Worm (Caenorhabditis elegans): ENCODE data around the gene fbxa-172.
A peak's percentile ranks its signal among the peaks of the same experiment; 100 is the strongest.

The fbxa-172 gene

DNA sequence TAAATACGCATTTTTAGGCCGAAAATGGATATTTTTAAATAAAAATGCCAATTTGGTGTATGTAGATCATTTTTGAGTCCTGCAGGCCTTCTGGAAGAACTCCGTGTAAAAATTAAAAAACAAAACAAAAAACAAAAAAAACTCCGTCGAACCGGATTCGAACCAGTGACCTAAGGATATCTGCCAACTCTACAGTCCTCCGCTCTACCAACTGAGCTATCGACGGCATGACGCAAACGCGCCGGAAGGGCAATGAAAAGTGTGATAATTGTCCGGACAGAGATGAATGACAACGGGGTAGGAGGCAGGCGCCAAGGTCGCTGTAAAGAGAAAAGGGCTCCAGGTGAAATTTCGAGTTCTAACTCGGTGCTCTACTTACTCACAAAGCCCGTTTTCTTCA lies 16.7 kb upstream of the fbxa-172 start (continued):
- TF ChIP-seq hlh-11 (tag; optimal IDR thresholded peaks at IDR 0.05) (no peak), F26F4.8 (GFP tag; conservative IDR thresholded peaks at IDR 0.05) (0 out of 2 replicates have a peak, but pooled peaks have one; percentile 24), gei-8 (GFP tag; optimal IDR thresholded peaks at IDR 0.05) (no peak), hmg-1.1 (GFP tag; IDR thresholded peaks at IDR 0.05) (no peak), ztf-11 (tag; optimal IDR thresholded peaks at IDR 0.05) (no peak), vab-7 (GFP tag; IDR thresholded peaks at IDR 0.05) (no peak), duxl-1 (tag; optimal IDR thresholded peaks at IDR 0.05; ENCODE audit: poor library complexity) (peak; percentile 65), ctbp-1 (GFP tag; IDR thresholded peaks at IDR 0.05) (no peak), lin-39 (tag; optimal IDR thresholded peaks at IDR 0.05) (no peak), dpl-1 (GFP tag; optimal IDR thresholded peaks at IDR 0.05) (no peak), egl-43 (GFP tag; IDR thresholded peaks at IDR 0.05) (peak; percentile 75), nhr-25 (tag; optimal IDR thresholded peaks at IDR 0.05; ENCODE audit: borderline replicate concordance, insufficient read depth) (no peak), nhr-76 (tag; optimal IDR thresholded peaks at IDR 0.05) (no peak), T26A8.4 (GFP tag; IDR thresholded peaks at IDR 0.05) (no peak), mxl-3 (GFP tag; optimal IDR thresholded peaks at IDR 0.05) (no peak), nhr-237 (tag; optimal IDR thresholded peaks at IDR 0.05) (no peak), skn-1 (tag; optimal IDR thresholded peaks at IDR 0.05) (no peak), zip-11 (GFP tag; IDR thresholded peaks at IDR 0.05) (no peak), sdz-12 (GFP tag; optimal IDR thresholded peaks at IDR 0.05) (no peak), aly-2 (tag; optimal IDR thresholded peaks at IDR 0.05) (no peak), snpc-4 (tag; optimal IDR thresholded peaks at IDR 0.05) (no peak), tra-1 (GFP tag; IDR thresholded peaks at IDR 0.05) (no peak), zfp-3 (GFP tag; conservative IDR thresholded peaks at IDR 0.05) (0 out of 2 replicates have a peak, but pooled peaks have one; percentile 39), lim-7 (GFP tag; IDR thresholded peaks at IDR 0.05) (peak; percentile 73), lin-15B (tag; optimal IDR thresholded peaks at IDR 0.05) (no peak), D1046.2 (GFP tag; IDR thresholded peaks at IDR 0.05) (no peak), hif-1 (tag; optimal IDR thresholded peaks at IDR 0.05) (no peak), attf-4 (tag; optimal IDR thresholded peaks at IDR 0.05) (no peak), dmd-6 (GFP tag; IDR thresholded peaks at IDR 0.05) (peak; percentile 24; the same call in 1 of the 2 replicates), unc-39 (tag; optimal IDR thresholded peaks at IDR 0.05) (no peak), ceh-82 (tag; optimal IDR thresholded peaks at IDR 0.05) (no peak), nhr-6 (tag; optimal IDR thresholded peaks at IDR 0.05) (no peak), R02D3.7 (tag; optimal IDR thresholded peaks at IDR 0.05) (no peak), mdt-29 (GFP tag; IDR thresholded peaks at IDR 0.05) (no peak), dmd-8 (GFP tag; IDR thresholded peaks at IDR 0.05) (0 out of 2 replicates have a peak, but pooled peaks have one; percentile 29), nhr-11 (tag; optimal IDR thresholded peaks at IDR 0.05) (no peak), spr-1 (tag; optimal IDR thresholded peaks at IDR 0.05) (no peak), ceh-28 (tag; optimal IDR thresholded peaks at IDR 0.05) (no peak), daf-12 (tag; optimal IDR thresholded peaks at IDR 0.05) (no peak), ama-1 (optimal IDR thresholded peaks at IDR 0.05) (no peak), php-3 (GFP tag; IDR thresholded peaks at IDR 0.05) (no peak), ces-1 (GFP tag; optimal IDR thresholded peaks at IDR 0.05) (no peak), Y5F2A.4 (GFP tag; optimal IDR thresholded peaks at IDR 0.05) (no peak), daf-8 (GFP tag; IDR thresholded peaks at IDR 0.05) (no peak), rbr-2 (tag; optimal IDR thresholded peaks at IDR 0.05) (no peak), set-16 (GFP tag; IDR thresholded peaks at IDR 0.05) (no peak), lin-13 (GFP tag; optimal IDR thresholded peaks at IDR 0.05) (no peak), ztf-7 (tag; optimal IDR thresholded peaks at IDR 0.05) (no peak), pha-4 (GFP tag; IDR thresholded peaks at IDR 0.05) (no peak; the same call in 1 of the 2 replicates), pha-4 (tag; optimal IDR thresholded peaks at IDR 0.05) (no peak), jun-1 (tag; optimal IDR thresholded peaks at IDR 0.05) (no peak), lin-29 (GFP tag; IDR thresholded peaks at IDR 0.05) (no peak), zfp-2 (tag; optimal IDR thresholded peaks at IDR 0.05) (no peak)
